Fruit fly (Drosophila melanogaster) whole organism, wandering third instar larva: ENCODE measurements around the gene CG10550.

Experiments used
- CG32264 ChIP-seq: fragments of 200-800 bp; sonication (Bioruptor generic); optimal IDR thresholded peaks from 2 replicates; lab custom pipeline; 2016; ENCODE audit warnings: missing biosample characterization, missing genetic modification characterization
- Hnf4 ChIP-seq: fragments of 200-800 bp; sonication (Bioruptor generic); optimal IDR thresholded peaks from 2 replicates; lab custom pipeline; 2016; ENCODE audit warnings: missing biosample characterization, mild to moderate bottlenecking, missing genetic modification characterization
- Hr78 ChIP-seq: fragments of >200 bp; optimal IDR thresholded peaks from 2 replicates; lab custom pipeline; 2017; ENCODE audit warnings: missing biosample characterization, missing genetic modification characterization
- brk ChIP-seq: fragments of 200-800 bp; sonication (Bioruptor generic); optimal IDR thresholded peaks from 2 replicates; lab custom pipeline; 2016; ENCODE audit warnings: missing biosample characterization, mild to moderate bottlenecking, missing genetic modification characterization
- pan ChIP-seq: fragments of >200 bp; optimal IDR thresholded peaks from 2 replicates; lab custom pipeline; 2017
- psq ChIP-seq: fragments of 200-800 bp; sonication (Bioruptor generic); optimal IDR thresholded peaks from 3 replicates; lab custom pipeline; 2017; ENCODE audit warnings: missing biosample characterization, mild to moderate bottlenecking, missing genetic modification characterization, moderate library complexity
- rgr ChIP-seq: fragments of 200-800 bp; sonication (Bioruptor generic); optimal IDR thresholded peaks from 3 replicates; lab custom pipeline; 2016; ENCODE audit warnings: missing biosample characterization, mild to moderate bottlenecking, missing genetic modification characterization

DNA sequence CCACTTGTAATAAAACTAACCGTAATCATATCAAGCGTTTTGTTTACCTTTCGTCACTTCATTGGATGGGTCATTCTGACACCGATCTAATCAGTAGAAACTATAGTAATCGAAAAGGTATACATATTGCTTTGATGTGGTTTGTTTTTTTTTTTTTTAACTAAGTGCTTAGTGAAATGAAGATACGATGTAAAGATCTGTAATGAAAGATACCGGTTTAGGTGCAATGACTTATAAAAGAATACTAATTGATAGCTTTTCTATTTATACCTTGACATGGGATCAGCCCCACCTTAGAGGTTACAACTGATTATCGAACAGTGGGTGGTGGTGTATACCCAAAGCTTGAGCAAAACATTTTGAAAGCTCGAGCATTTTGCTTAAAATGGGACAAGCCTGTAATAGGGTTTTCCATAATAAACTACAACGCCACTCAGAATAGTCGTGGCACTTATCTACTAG, 25.0 kb downstream of the CG10550 start, which contains the start of gene CG31300:
- TF ChIP-seq Hr78 (GFP tag; lab: Kevin White, UChicago) (no peak), Hnf4 (GFP tag; lab: Kevin White, UChicago) (no peak), brk (no peak), CG32264 (GFP tag; lab: Kevin White, UChicago) (no peak), pan (lab: Kevin White, UChicago) (no peak), psq (GFP tag; lab: Kevin White, UChicago) (no peak), rgr (GFP tag; lab: Kevin White, UChicago) (no peak)
